Worm (Caenorhabditis elegans) whole organism, L3 larva: ENCODE results near the gene F25B3.2.
A peak's percentile ranks its signal among the peaks of the same experiment; 100 is the strongest.

Experiments
- R02D3.7 ChIP-seq: fragments of 150-350 bp; optimal IDR thresholded peaks from 2 replicates; lab custom pipeline; 2014; ENCODE audit warnings: missing biosample characterization, missing genetic modification characterization
- aly-2 ChIP-seq: fragments of 150-350 bp; optimal IDR thresholded peaks from 2 replicates; lab custom pipeline; 2014; ENCODE audit warnings: missing biosample characterization, missing genetic modification characterization
- ama-1 ChIP-seq: fragments of 150-350 bp; optimal IDR thresholded peaks from 2 replicates; lab custom pipeline; 2018
- ceh-16 ChIP-seq: sonication (generic microtip); optimal IDR thresholded peaks from 2 replicates; lab custom pipeline; 2017; ENCODE audit warnings: missing biosample characterization, missing genetic modification characterization
- ceh-82 ChIP-seq: fragments of 150-350 bp; optimal IDR thresholded peaks from 2 replicates; lab custom pipeline; 2014; ENCODE audit warnings: missing biosample characterization, missing genetic modification characterization
- daf-12 ChIP-seq: fragments of 150-350 bp; optimal IDR thresholded peaks from 2 replicates; lab custom pipeline; 2014; ENCODE audit warnings: missing biosample characterization, missing genetic modification reagents, missing genetic modification characterization
- egl-27 ChIP-seq: sonication (generic microtip); optimal IDR thresholded peaks from 4 replicates; lab custom pipeline; 2017; ENCODE audit warnings: missing biosample characterization, missing genetic modification reagents, missing genetic modification characterization
- egl-5 ChIP-seq: fragments of 150-350 bp; optimal IDR thresholded peaks from 2 replicates; lab custom pipeline; 2017; ENCODE audit warnings: missing biosample characterization, missing genetic modification reagents, missing genetic modification characterization, inconsistent platforms
- elt-1 ChIP-seq: fragments of 150-350 bp; optimal IDR thresholded peaks from 2 replicates; lab custom pipeline; 2014; ENCODE audit warnings: missing biosample characterization, missing genetic modification characterization
- elt-2 ChIP-seq: sonication (generic microtip); optimal IDR thresholded peaks from 2 replicates; lab custom pipeline; 2016; ENCODE audit warnings: missing genetic modification reagents, mild to moderate bottlenecking, missing genetic modification characterization, missing compliant biosample characterization
- fkh-10 ChIP-seq: sonication (generic microtip); optimal IDR thresholded peaks from 2 replicates; lab custom pipeline; 2017; ENCODE audit warnings: missing biosample characterization, missing genetic modification reagents, missing genetic modification characterization
- fkh-2 ChIP-seq: fragments of 150-350 bp; optimal IDR thresholded peaks from 2 replicates; lab custom pipeline; 2014; ENCODE audit warnings: missing biosample characterization, missing genetic modification reagents, missing genetic modification characterization
- hmg-11 ChIP-seq: sonication (generic microtip); optimal IDR thresholded peaks from 2 replicates; lab custom pipeline; 2016; ENCODE audit warnings: missing genetic modification characterization, missing compliant biosample characterization
- jun-1 ChIP-seq: fragments of 150-350 bp; optimal IDR thresholded peaks from 2 replicates; lab custom pipeline; 2014; ENCODE audit warnings: missing biosample characterization, missing genetic modification reagents, missing genetic modification characterization
- lin-15B ChIP-seq: fragments of 150-350 bp; optimal IDR thresholded peaks from 2 replicates; lab custom pipeline; 2014; ENCODE audit warnings: missing biosample characterization, missing genetic modification characterization
- lin-39 ChIP-seq: fragments of 150-350 bp; optimal IDR thresholded peaks from 2 replicates; lab custom pipeline; 2018; ENCODE audit warnings: missing biosample characterization, missing genetic modification reagents, missing genetic modification characterization
- lsy-12 ChIP-seq: sonication (generic microtip); optimal IDR thresholded peaks from 2 replicates; lab custom pipeline; 2016; ENCODE audit warnings: mild to moderate bottlenecking, missing genetic modification characterization, missing compliant biosample characterization
- mdl-1 ChIP-seq: fragments of 150-350 bp; optimal IDR thresholded peaks from 2 replicates; lab custom pipeline; 2014; ENCODE audit warnings: missing biosample characterization, missing genetic modification characterization
- mml-1 ChIP-seq: fragments of 150-350 bp; sonication (generic microtip); optimal IDR thresholded peaks from 3 replicates; lab custom pipeline; 2014; ENCODE audit warnings: missing biosample characterization, missing genetic modification characterization
- nhr-23 ChIP-seq: fragments of 150-350 bp; optimal IDR thresholded peaks from 2 replicates; lab custom pipeline; 2014; ENCODE audit warnings: missing biosample characterization, missing genetic modification reagents, missing genetic modification characterization
- nhr-25 ChIP-seq: sonication (generic microtip); optimal IDR thresholded peaks from 2 replicates; lab custom pipeline; 2017; ENCODE audit warnings: missing biosample characterization, missing genetic modification characterization
- nhr-43 ChIP-seq: sonication (generic microtip); optimal IDR thresholded peaks from 2 replicates; lab custom pipeline; 2016; ENCODE audit warnings: mild to moderate bottlenecking, missing genetic modification characterization, missing compliant biosample characterization; ENCODE audit not compliant: poor library complexity, severe bottlenecking
- nhr-67 ChIP-seq: fragments of 150-350 bp; optimal IDR thresholded peaks from 2 replicates; lab custom pipeline; 2014; ENCODE audit warnings: missing biosample characterization, missing genetic modification characterization
- pqm-1 ChIP-seq: fragments of 150-350 bp; optimal IDR thresholded peaks from 2 replicates; lab custom pipeline; 2017; ENCODE audit warnings: missing biosample characterization, missing genetic modification characterization, inconsistent platforms
- sea-2 ChIP-seq: fragments of 150-350 bp; sonication (generic microtip); optimal IDR thresholded peaks from 4 replicates; lab custom pipeline; 2014; ENCODE audit warnings: missing biosample characterization, missing genetic modification reagents, missing genetic modification characterization
- skn-1 ChIP-seq: fragments of 150-350 bp; optimal IDR thresholded peaks from 2 replicates; lab custom pipeline; 2014; ENCODE audit warnings: missing biosample characterization, missing genetic modification characterization
- snpc-4 ChIP-seq: fragments of 150-350 bp; optimal IDR thresholded peaks from 2 replicates; lab custom pipeline; 2014; ENCODE audit warnings: missing biosample characterization, missing genetic modification characterization
- tbx-2 ChIP-seq: sonication (generic microtip); optimal IDR thresholded peaks from 2 replicates; lab custom pipeline; 2016; ENCODE audit warnings: mild to moderate bottlenecking, missing genetic modification characterization, missing compliant biosample characterization
- unc-62 ChIP-seq: fragments of 150-350 bp; sonication (generic microtip); optimal IDR thresholded peaks from 4 replicates; lab custom pipeline; 2014; ENCODE audit warnings: missing biosample characterization, missing genetic modification reagents, missing genetic modification characterization
- zag-1 ChIP-seq: fragments of 150-350 bp; optimal IDR thresholded peaks from 2 replicates; lab custom pipeline; 2014; ENCODE audit warnings: missing biosample characterization, missing genetic modification characterization
- ztf-11 ChIP-seq: fragments of 150-350 bp; optimal IDR thresholded peaks from 2 replicates; lab custom pipeline; 2014; ENCODE audit warnings: missing biosample characterization, missing genetic modification characterization
- ztf-4 ChIP-seq: fragments of 150-350 bp; optimal IDR thresholded peaks from 2 replicates; lab custom pipeline; 2014; ENCODE audit warnings: missing biosample characterization, missing genetic modification characterization

F25B3.2 gene

ce11 chrV:9583323-9583644 lies 6.2 kb downstream of the F25B3.2 start, which contains the start of gene K09G1.1:
K09G1.1 (plus strand) TSS chrV:9583545.
- TF ChIP-seq jun-1 (no peak), ceh-16 (tag; lab: Kevin White, UChicago) (no peak), skn-1 (tag; lab: Kevin White, UChicago) (no peak), elt-1 (tag; lab: Kevin White, UChicago) (no peak), zag-1 (tag; lab: Kevin White, UChicago) (no peak), R02D3.7 (tag; lab: Kevin White, UChicago) (no peak), unc-62 (GFP tag; lab: Kevin White, UChicago) (no peak), hmg-11 (tag; lab: Kevin White, UChicago) (no peak), ztf-4 (no peak), lin-39 (tag; lab: Kevin White, UChicago) (no peak)

- TF ChIP-seq lin-15B (tag; lab: Kevin White, UChicago) (no peak), tbx-2 (tag; lab: Kevin White, UChicago) (no peak), snpc-4 (no peak), nhr-23 (no peak)
- TF ChIP-seq, all 47 proteins: peak for 0
Observed at ce11 chrV:9584263-9584662, 7.2 kb downstream of the F25B3.2 start.

- TF ChIP-seq sea-2 (GFP tag; lab: Kevin White, UChicago) (no peak), mml-1 (tag; lab: Kevin White, UChicago) (no peak), pqm-1 (tag; lab: Kevin White, UChicago) (no peak), daf-12 (no peak), ceh-82 (tag; lab: Kevin White, UChicago) (no peak), elt-2 (tag; lab: Kevin White, UChicago) (no peak)
- TF ChIP-seq, all 47 proteins: peak for 0
Observed at ce11 chrV:9587619-9588018, 10.5 kb downstream of the F25B3.2 start.

DNA sequence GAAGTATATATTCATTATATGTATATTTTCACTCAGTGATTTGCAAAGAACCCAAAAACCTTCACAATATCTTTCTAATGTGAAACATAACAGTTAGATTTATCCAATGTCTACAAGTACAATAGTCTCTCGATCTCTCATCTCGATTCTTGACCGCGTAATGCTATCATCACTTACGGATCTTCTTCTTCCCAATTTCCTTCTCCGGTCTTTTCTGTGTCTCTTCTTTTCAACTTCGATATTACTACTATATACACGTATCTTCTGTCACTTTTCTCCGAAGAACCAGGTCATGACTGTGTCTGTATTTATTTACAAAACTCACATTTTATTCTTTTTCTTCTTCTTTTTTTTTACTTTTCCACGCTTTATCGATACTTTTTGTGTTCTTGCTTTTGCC lies 11.5 kb downstream of the F25B3.2 start:
- TF ChIP-seq nhr-25 (tag; lab: Kevin White, UChicago) (no peak), ceh-82 (tag; lab: Kevin White, UChicago) (no peak), egl-27 (no peak), nhr-23 (peak; percentile 54), nhr-43 (tag; lab: Kevin White, UChicago) (peak; percentile 13), skn-1 (tag; lab: Kevin White, UChicago) (no peak)

ce11 chrV:9590317-9590716 lies 13.2 kb downstream of the F25B3.2 start, which contains the start of gene K09G1.2:
K09G1.2 (plus strand) TSS chrV:9590617.
- no peak for TF ChIP-seq pqm-1 (tag; lab: Kevin White, UChicago)
- no peak for TF ChIP-seq nhr-23
- TF ChIP-seq zag-1 (tag; lab: Kevin White, UChicago): no peak
- TF ChIP-seq aly-2 (tag; lab: Kevin White, UChicago): no peak

DNA sequence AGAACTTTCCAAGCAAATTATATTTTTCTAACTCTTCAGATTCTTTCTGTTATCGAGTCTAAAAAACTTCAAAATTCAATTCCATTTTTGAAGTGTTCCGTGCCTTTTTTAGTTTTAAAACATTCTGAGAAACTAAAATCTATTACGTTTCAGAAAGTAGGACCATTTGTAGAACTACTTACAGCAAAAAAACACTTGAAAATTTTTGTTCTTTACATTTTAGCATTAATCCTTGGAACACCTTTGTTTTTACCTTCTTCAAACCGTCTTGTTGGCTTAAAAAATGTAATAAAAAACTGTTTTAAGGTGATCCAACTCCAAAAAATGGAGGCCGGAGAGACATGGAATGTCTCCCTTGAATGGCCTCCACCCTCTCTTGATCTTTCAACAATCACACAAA lies 31.2 kb downstream of the F25B3.2 start, which contains the start of gene dop-2:
TSS of gene dop-2 (plus strand) at position 301 of the 400 bp plus-strand sequence.
- TF ChIP-seq lsy-12 (tag; lab: Kevin White, UChicago) (no peak), nhr-43 (tag; lab: Kevin White, UChicago) (no peak), skn-1 (tag; lab: Kevin White, UChicago) (no peak), elt-1 (tag; lab: Kevin White, UChicago) (no peak), pqm-1 (tag; lab: Kevin White, UChicago) (no peak), fkh-2 (tag; lab: Kevin White, UChicago) (no peak), mml-1 (tag; lab: Kevin White, UChicago) (no peak), ama-1 (lab: Kevin White, UChicago) (no peak), ztf-4 (no peak), unc-62 (GFP tag; lab: Kevin White, UChicago) (no peak), ztf-11 (tag; lab: Kevin White, UChicago) (no peak), daf-12 (no peak), zag-1 (tag; lab: Kevin White, UChicago) (no peak)
- TF ChIP-seq, all 47 proteins: peak for 0

ce11 chrV:9609217-9609616 lies 32.1 kb downstream of the F25B3.2 start:
- no peak for TF ChIP-seq nhr-67 (tag; lab: Kevin White, UChicago)
- no peak for TF ChIP-seq ceh-16 (tag; lab: Kevin White, UChicago)
- no peak for TF ChIP-seq mdl-1 (tag; lab: Kevin White, UChicago)
- TF ChIP-seq lsy-12 (tag; lab: Kevin White, UChicago): no peak
- TF ChIP-seq egl-27: no peak
- no peak for TF ChIP-seq lin-15B (tag; lab: Kevin White, UChicago)
- no peak for TF ChIP-seq sea-2 (GFP tag; lab: Kevin White, UChicago)
- TF ChIP-seq nhr-43 (tag; lab: Kevin White, UChicago): no peak
- no peak for TF ChIP-seq egl-5 (tag; lab: Kevin White, UChicago)
- TF ChIP-seq fkh-10 (GFP tag; lab: Kevin White, UChicago): no peak
- no peak for TF ChIP-seq R02D3.7 (tag; lab: Kevin White, UChicago)
- TF ChIP-seq pqm-1 (tag; lab: Kevin White, UChicago): no peak
